Fruit fly (Drosophila melanogaster) whole organism, embryonic: Measurements from ENCODE around the gene Wwox.

Experiments used
- Asciz ChIP-seq: fragments of 200-800 bp; sonication (Bioruptor generic); optimal IDR thresholded peaks from 2 replicates; lab custom pipeline; 2017; ENCODE audit warnings: missing biosample characterization, mild to moderate bottlenecking, missing genetic modification characterization, missing genetic modification reagents
- BEAF-32 ChIP-seq: fragments of 200-800 bp; sonication (Bioruptor generic); optimal IDR thresholded peaks from 3 replicates; lab custom pipeline; 2017; ENCODE audit warnings: missing biosample characterization, missing genetic modification characterization, mild to moderate bottlenecking, moderate library complexity, missing genetic modification reagents
- CG10321 ChIP-seq: fragments of 200-800 bp; sonication (Bioruptor generic); IDR thresholded peaks from 2 replicates; pipeline ENCODE4 v1.3.6; 2022; ENCODE audit warnings: missing biosample characterization, missing genetic modification characterization
- CG10565 ChIP-seq: fragments of 200-800 bp; sonication (Bioruptor generic); optimal IDR thresholded peaks from 3 replicates; lab custom pipeline; 2016; ENCODE audit warnings: missing biosample characterization, mild to moderate bottlenecking, missing genetic modification characterization
- CG10979 ChIP-seq: fragments of 200-800 bp; sonication (Bioruptor generic); optimal IDR thresholded peaks from 2 replicates; lab custom pipeline; 2018; ENCODE audit warnings: missing biosample characterization, mild to moderate bottlenecking, missing genetic modification characterization, moderate library complexity
- CG11695 ChIP-seq: fragments of 200-800 bp; sonication (Bioruptor generic); IDR thresholded peaks from 3 replicates; pipeline ENCODE4 v1.3.6; 2022; ENCODE audit warnings: missing biosample characterization, missing genetic modification characterization
- CG12104 ChIP-seq: fragments of 200-800 bp; sonication (Bioruptor generic); optimal IDR thresholded peaks from 3 replicates; lab custom pipeline; 2016; ENCODE audit warnings: missing biosample characterization, missing genetic modification characterization
- CG1233 ChIP-seq: fragments of 200-800 bp; sonication (Bioruptor generic); optimal IDR thresholded peaks from 4 replicates; lab custom pipeline; 2018; ENCODE audit warnings: missing biosample characterization, mild to moderate bottlenecking, missing genetic modification characterization
- CG12942 ChIP-seq: fragments of 200-800 bp; sonication (Bioruptor generic); optimal IDR thresholded peaks from 3 replicates; lab custom pipeline; 2016; ENCODE audit warnings: missing biosample characterization, missing genetic modification characterization
- CG13296 ChIP-seq: fragments of 200-800 bp; sonication (Bioruptor generic); optimal IDR thresholded peaks from 3 replicates; lab custom pipeline; 2018; ENCODE audit warnings: missing biosample characterization, mild to moderate bottlenecking, missing genetic modification characterization
- CG15269 ChIP-seq: fragments of 200-800 bp; sonication (Bioruptor generic); optimal IDR thresholded peaks from 2 replicates; lab custom pipeline; 2018; ENCODE audit warnings: missing biosample characterization, mild to moderate bottlenecking, missing genetic modification characterization, moderate library complexity
- CG17612 ChIP-seq: fragments of 200-800 bp; sonication (Bioruptor generic); IDR thresholded peaks from 2 replicates; pipeline ENCODE4 v1.3.6; 2022; ENCODE audit warnings: missing biosample characterization, missing genetic modification characterization
- CG2889 ChIP-seq: fragments of 200-800 bp; sonication (Bioruptor generic); IDR thresholded peaks from 3 replicates; pipeline ENCODE4 v1.3.6; 2022; ENCODE audit warnings: missing biosample characterization, missing genetic modification characterization
- CG30020 ChIP-seq: fragments of 200-800 bp; optimal IDR thresholded peaks from 2 replicates; lab custom pipeline; 2019; ENCODE audit warnings: missing biosample characterization, mild to moderate bottlenecking, missing genetic modification characterization, moderate library complexity
- CG33557 ChIP-seq: fragments of 200-800 bp; sonication (Bioruptor generic); optimal IDR thresholded peaks from 2 replicates; lab custom pipeline; 2019; ENCODE audit warnings: missing biosample characterization, mild to moderate bottlenecking, missing genetic modification characterization, moderate library complexity
- CG4282 ChIP-seq: fragments of 200-800 bp; sonication (Bioruptor generic); optimal IDR thresholded peaks from 2 replicates; lab custom pipeline; 2016; ENCODE audit warnings: missing biosample characterization, missing genetic modification characterization
- CG4617 ChIP-seq: fragments of 200-800 bp; sonication (Bioruptor generic); optimal IDR thresholded peaks from 3 replicates; lab custom pipeline; 2016; ENCODE audit warnings: missing biosample characterization, missing genetic modification characterization, borderline replicate concordance
- CG5245 ChIP-seq: fragments of 200-800 bp; sonication (Bioruptor generic); optimal IDR thresholded peaks from 3 replicates; lab custom pipeline; 2016; ENCODE audit warnings: missing biosample characterization, missing genetic modification characterization
- Dll ChIP-seq: fragments of 200-800 bp; sonication (Bioruptor generic); IDR thresholded peaks from 4 replicates; pipeline ENCODE4 v1.3.6; 2022; ENCODE audit warnings: missing biosample characterization, missing genetic modification characterization; ENCODE audit not compliant: partially characterized antibody
- GATAe ChIP-seq: fragments of 200-800 bp; sonication (Bioruptor generic); conservative IDR thresholded peaks from 2 replicates; pipeline ENCODE4 v1.3.6; 2022; ENCODE audit warnings: missing biosample characterization, missing genetic modification characterization
- Lpt ChIP-seq: fragments of >200 bp; optimal IDR thresholded peaks from 2 replicates; lab custom pipeline; 2018; ENCODE audit warnings: missing biosample characterization, missing genetic modification characterization
- Neu2 ChIP-seq: fragments of 200-800 bp; sonication (Bioruptor generic); optimal IDR thresholded peaks from 3 replicates; lab custom pipeline; 2016; ENCODE audit warnings: missing biosample characterization, missing genetic modification characterization, borderline replicate concordance
- Stat92E ChIP-seq, 3 experiments: fragments of >200 bp in 2 of 3; fragments of 200-800 bp in 1 of 3; sonication (Bioruptor generic) in 1 of 3; optimal IDR thresholded peaks; 2 replicates each; lab custom pipeline; 2017 to 2019; ENCODE audit warnings: missing biosample characterization in 3 of 3, missing genetic modification characterization in 3 of 3, mild to moderate bottlenecking in 1 of 3, moderate library complexity in 1 of 3
- Taf1 ChIP-seq: fragments of 200-800 bp; sonication (Bioruptor generic); IDR thresholded peaks from 2 replicates; pipeline ENCODE4 v1.3.6; 2022; ENCODE audit warnings: missing biosample characterization, missing genetic modification characterization
- Tbp ChIP-seq: fragments of >200 bp; optimal IDR thresholded peaks from 2 replicates; lab custom pipeline; 2018; ENCODE audit warnings: missing biosample characterization, missing genetic modification characterization
- al ChIP-seq: fragments of 200-800 bp; sonication (Bioruptor generic); IDR thresholded peaks from 2 replicates; pipeline ENCODE4 v1.3.6; 2022; ENCODE audit warnings: missing biosample characterization, missing genetic modification characterization
- ato ChIP-seq: fragments of 200-800 bp; sonication (Bioruptor generic); IDR thresholded peaks from 2 replicates; pipeline ENCODE4 v1.3.6; 2022; ENCODE audit warnings: missing biosample characterization, missing genetic modification characterization; ENCODE audit not compliant: partially characterized antibody
- cg ChIP-seq: fragments of 200-800 bp; sonication (Bioruptor generic); optimal IDR thresholded peaks from 3 replicates; lab custom pipeline; 2019; ENCODE audit warnings: missing biosample characterization, mild to moderate bottlenecking, missing genetic modification characterization, moderate library complexity
- da ChIP-seq: fragments of 200-800 bp; sonication (Bioruptor generic); optimal IDR thresholded peaks from 2 replicates; lab custom pipeline; 2016; ENCODE audit warnings: missing biosample characterization, missing genetic modification characterization
- fd64A ChIP-seq: fragments of 200-800 bp; sonication (Bioruptor generic); optimal IDR thresholded peaks from 3 replicates; lab custom pipeline; 2018; ENCODE audit warnings: missing biosample characterization, mild to moderate bottlenecking, missing genetic modification characterization
- fru ChIP-seq: fragments of >200 bp; optimal IDR thresholded peaks from 2 replicates; lab custom pipeline; 2017
- gcm2 ChIP-seq: fragments of 200-800 bp; sonication (Bioruptor generic); optimal IDR thresholded peaks from 2 replicates; lab custom pipeline; 2016; ENCODE audit warnings: missing biosample characterization, missing genetic modification characterization
- grau ChIP-seq: fragments of 200-800 bp; optimal IDR thresholded peaks from 3 replicates; lab custom pipeline; 2019; ENCODE audit warnings: missing biosample characterization, mild to moderate bottlenecking, missing genetic modification characterization, moderate library complexity
- gro ChIP-seq: fragments of 200-800 bp; sonication (Bioruptor generic); optimal IDR thresholded peaks from 2 replicates; lab custom pipeline; 2016; ENCODE audit warnings: missing biosample characterization, missing genetic modification characterization
- hb ChIP-seq: fragments of 200-800 bp; sonication (Bioruptor generic); IDR thresholded peaks from 3 replicates; pipeline ENCODE4 v1.3.6; 2022; ENCODE audit warnings: missing biosample characterization, missing genetic modification characterization; ENCODE audit not compliant: partially characterized antibody
- jing ChIP-seq: fragments of 200-800 bp; sonication (Bioruptor generic); optimal IDR thresholded peaks from 2 replicates; lab custom pipeline; 2018; ENCODE audit warnings: missing biosample characterization, mild to moderate bottlenecking, missing genetic modification characterization
- kah ChIP-seq: fragments of 200-800 bp; sonication (Bioruptor generic); optimal IDR thresholded peaks from 2 replicates; lab custom pipeline; 2018; ENCODE audit warnings: missing biosample characterization, mild to moderate bottlenecking, missing genetic modification characterization
- nerfin-1 ChIP-seq: fragments of 200-800 bp; sonication (Bioruptor generic); optimal IDR thresholded peaks from 3 replicates; lab custom pipeline; 2019; ENCODE audit warnings: missing biosample characterization, mild to moderate bottlenecking, missing genetic modification characterization, moderate library complexity
- odd ChIP-seq: fragments of 200-800 bp; sonication (Bioruptor generic); optimal IDR thresholded peaks from 2 replicates; lab custom pipeline; 2017; ENCODE audit warnings: missing biosample characterization, mild to moderate bottlenecking, missing genetic modification characterization
- pho ChIP-seq: fragments of 200-800 bp; sonication (Bioruptor generic); optimal IDR thresholded peaks from 2 replicates; lab custom pipeline; 2016; ENCODE audit warnings: missing biosample characterization, missing genetic modification characterization
- prd ChIP-seq, 3 experiments: fragments of >200 bp in 2 of 3; fragments of 200-800 bp in 1 of 3; sonication (Bioruptor generic) in 1 of 3; optimal IDR thresholded peaks in 2 of 3; IDR thresholded peaks in 1 of 3; 2 replicates in 2 of 3; 3 replicates in 1 of 3; pipeline versions ENCODE4 v1.3.6 to Lab custom; 2017 to 2022; ENCODE audit warnings: missing biosample characterization in 1 of 3, missing genetic modification characterization in 1 of 3
- salm ChIP-seq: fragments of 200-800 bp; sonication (Bioruptor generic); optimal IDR thresholded peaks from 2 replicates; lab custom pipeline; 2018; ENCODE audit warnings: missing biosample characterization, mild to moderate bottlenecking, missing genetic modification characterization
- sc ChIP-seq, 3 experiments: fragments of >200 bp in 2 of 3; fragments of 200-800 bp in 1 of 3; sonication (Bioruptor generic) in 1 of 3; optimal IDR thresholded peaks; 2 replicates in 2 of 3; 3 replicates in 1 of 3; lab custom pipeline; 2017; ENCODE audit warnings: mild to moderate bottlenecking in 1 of 3, missing biosample characterization in 1 of 3, missing genetic modification characterization in 1 of 3, missing genetic modification reagents in 1 of 3
- schlank ChIP-seq: fragments of 200-800 bp; sonication (Bioruptor generic); optimal IDR thresholded peaks from 2 replicates; lab custom pipeline; 2018; ENCODE audit warnings: missing biosample characterization, mild to moderate bottlenecking, missing genetic modification characterization
- scrt ChIP-seq: fragments of 200-800 bp; sonication (Bioruptor generic); optimal IDR thresholded peaks from 2 replicates; lab custom pipeline; 2018; ENCODE audit warnings: missing biosample characterization, mild to moderate bottlenecking, missing genetic modification characterization, moderate library complexity
- sima ChIP-seq: fragments of 200-800 bp; sonication (Bioruptor generic); optimal IDR thresholded peaks from 2 replicates; lab custom pipeline; 2016; ENCODE audit warnings: missing biosample characterization, missing genetic modification characterization
- sisA ChIP-seq: fragments of 200-800 bp; sonication (Bioruptor generic); IDR thresholded peaks from 2 replicates; pipeline ENCODE4 v1.3.6; 2022; ENCODE audit warnings: missing biosample characterization, missing genetic modification characterization
- tap ChIP-seq: fragments of 200-800 bp; optimal IDR thresholded peaks from 3 replicates; lab custom pipeline; 2019; ENCODE audit warnings: missing biosample characterization, mild to moderate bottlenecking, missing genetic modification characterization, moderate library complexity
- tna ChIP-seq: fragments of 200-800 bp; sonication (Bioruptor generic); IDR thresholded peaks from 2 replicates; pipeline ENCODE4 v1.3.6; 2022; ENCODE audit warnings: missing biosample characterization, missing genetic modification characterization; ENCODE audit not compliant: partially characterized antibody

The Wwox gene

DNA sequence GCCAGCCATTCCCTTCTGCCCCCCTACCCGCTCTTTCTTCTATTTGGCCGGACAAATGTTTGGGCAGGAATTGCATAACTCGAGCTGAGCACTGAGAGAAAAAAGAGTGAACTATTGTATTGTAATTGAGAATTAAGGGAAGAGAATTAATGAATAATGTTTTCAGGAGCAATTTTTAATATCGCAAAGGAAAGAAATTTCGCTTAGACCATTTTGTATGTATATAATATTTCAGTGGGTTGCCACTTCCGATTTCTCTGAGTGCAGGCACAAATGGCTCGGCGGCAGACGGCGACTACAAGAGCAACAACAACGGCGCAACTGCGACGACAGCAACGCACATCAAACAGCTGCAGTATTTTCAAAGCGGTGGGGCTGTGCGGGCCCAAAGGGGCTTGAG lies 39.5 kb downstream of the Wwox start (continued):
- TF ChIP-seq da (GFP tag; lab: Kevin White, UChicago), result peak; percentile 31
- TF ChIP-seq CG12942 (GFP tag; lab: Kevin White, UChicago), result peak; percentile 72
- peak; percentile 19 for TF ChIP-seq scrt (GFP tag; lab: Kevin White, UChicago)
- TF ChIP-seq schlank (tag; lab: Kevin White, UChicago), result no peak
- TF ChIP-seq CG5245 (GFP tag; lab: Kevin White, UChicago), result peak; percentile 53
- no peak for TF ChIP-seq hb (GFP tag; lab: Robert Waterston, UW)
- TF ChIP-seq gcm2 (GFP tag; lab: Kevin White, UChicago), result no peak
- TF ChIP-seq sc (optimal IDR thresholded peaks at IDR 0.05; lab: Kevin White, UChicago), result no peak
- peak; percentile 51 for TF ChIP-seq sc (GFP tag; optimal IDR thresholded peaks at IDR 0.05; lab: Kevin White, UChicago)
- peak; percentile 43; the same call in 1 of the 2 replicates for TF ChIP-seq CG10321 (GFP tag; lab: Robert Waterston, UW)
- no peak for TF ChIP-seq CG1233
- no peak for TF ChIP-seq Tbp (GFP tag; lab: Kevin White, UChicago)
- TF ChIP-seq Taf1 (GFP tag; lab: Robert Waterston, UW), result peak; percentile 29; the same call in 1 of the 2 replicates
- TF ChIP-seq CG30020 (tag; lab: Kevin White, UChicago), result no peak
- peak; percentile 51; the same call in 1 of the 3 replicates for TF ChIP-seq CG2889
- TF ChIP-seq fru (lab: Kevin White, UChicago), result no peak
- TF ChIP-seq tna (GFP tag; lab: Robert Waterston, UW), result no peak
- TF ChIP-seq nerfin-1, result peak; percentile 29
- TF ChIP-seq kah (GFP tag; lab: Kevin White, UChicago), result peak; percentile 38
- TF ChIP-seq CG4282 (GFP tag; lab: Kevin White, UChicago), result no peak
- peak; percentile 3 for TF ChIP-seq pho (GFP tag; lab: Kevin White, UChicago)
- peak; percentile 84 for TF ChIP-seq sisA (GFP tag; lab: Robert Waterston, UW)
- TF ChIP-seq grau, result peak; percentile 68
- peak; percentile 42 for TF ChIP-seq CG13296
- TF ChIP-seq CG12104, result peak; percentile 27
- TF ChIP-seq Lpt (GFP tag; lab: Kevin White, UChicago), result no peak
- TF ChIP-seq cg (GFP tag; lab: Kevin White, UChicago), result no peak
- no peak for TF ChIP-seq fd64A (GFP tag; lab: Kevin White, UChicago)
- TF ChIP-seq Neu2, result no peak
- TF ChIP-seq Dll (GFP tag; lab: Robert Waterston, UW), result no peak
- TF ChIP-seq prd (optimal IDR thresholded peaks at IDR 0.05; lab: Kevin White, UChicago), result no peak
- peak; percentile 88 for TF ChIP-seq prd (GFP tag; IDR thresholded peaks at IDR 0.05; lab: Robert Waterston, UW)
- no peak for TF ChIP-seq BEAF-32
- TF ChIP-seq CG4617 (GFP tag; lab: Kevin White, UChicago), result peak; percentile 25
- TF ChIP-seq CG10565 (GFP tag; lab: Kevin White, UChicago), result no peak
- peak; percentile 81 for TF ChIP-seq CG15269 (tag; lab: Kevin White, UChicago)
- TF ChIP-seq jing (GFP tag; lab: Kevin White, UChicago), result peak; percentile 59
- TF ChIP-seq Asciz (GFP tag; lab: Kevin White, UChicago), result peak; percentile 73
- TF ChIP-seq CG17612, result peak; percentile 48
- TF ChIP-seq CG33557, result no peak
- no peak for TF ChIP-seq Stat92E (GFP tag; optimal IDR thresholded peaks at IDR 0.05; lab: Kevin White, UChicago)
- peak; percentile 64 for TF ChIP-seq tap (tag; lab: Kevin White, UChicago)
- peak; percentile 74 for TF ChIP-seq CG11695 (GFP tag; lab: Robert Waterston, UW)
- peak; percentile 56 for TF ChIP-seq odd (GFP tag; lab: Kevin White, UChicago)
- no peak for TF ChIP-seq gro (GFP tag; lab: Kevin White, UChicago)
- no peak for TF ChIP-seq ato (GFP tag; lab: Robert Waterston, UW)
- peak; percentile 66 for TF ChIP-seq salm (tag; lab: Kevin White, UChicago)
- peak; percentile 63 for TF ChIP-seq CG10979
- no peak for TF ChIP-seq GATAe
- no peak for TF ChIP-seq sima (GFP tag; lab: Kevin White, UChicago)
- TF ChIP-seq al (GFP tag; lab: Robert Waterston, UW), result peak; percentile 36; the same call in 1 of the 2 replicates
